Fruit fly (Drosophila melanogaster) whole organism, pupa: ENCODE data around the gene LanA.

Experiments
- CG10348 ChIP-seq: fragments of 200-800 bp; sonication (Bioruptor generic); IDR thresholded peaks from 2 replicates; pipeline ENCODE4 v1.3.6; 2022; ENCODE audit warnings: missing biosample characterization, missing genetic modification characterization
- CG12605 ChIP-seq: fragments of 200-800 bp; sonication (Bioruptor generic); IDR thresholded peaks from 2 replicates; pipeline ENCODE4 v1.3.6; 2022; ENCODE audit warnings: missing biosample characterization, missing genetic modification characterization
- CG13204 ChIP-seq: fragments of 200-800 bp; sonication (Bioruptor generic); optimal IDR thresholded peaks from 2 replicates; lab custom pipeline; 2018; ENCODE audit warnings: missing biosample characterization, mild to moderate bottlenecking, missing genetic modification characterization, moderate library complexity
- CG14655 ChIP-seq: fragments of 200-800 bp; sonication (Bioruptor generic); optimal IDR thresholded peaks from 3 replicates; lab custom pipeline; 2017; ENCODE audit warnings: mild to moderate bottlenecking, missing biosample characterization, missing genetic modification reagents, missing genetic modification characterization
- CG15710 ChIP-seq: fragments of 200-800 bp; sonication (Bioruptor generic); optimal IDR thresholded peaks from 2 replicates; lab custom pipeline; 2018; ENCODE audit warnings: missing biosample characterization, mild to moderate bottlenecking, missing genetic modification characterization, moderate library complexity
- CG17806 ChIP-seq: fragments of 200-800 bp; sonication (Bioruptor generic); optimal IDR thresholded peaks from 2 replicates; lab custom pipeline; 2018; ENCODE audit warnings: missing biosample characterization, mild to moderate bottlenecking, missing genetic modification characterization, moderate library complexity
- CG32121 ChIP-seq: fragments of 200-800 bp; sonication (Bioruptor generic); IDR thresholded peaks from 2 replicates; pipeline ENCODE4 v1.3.6; 2022; ENCODE audit warnings: missing biosample characterization, missing genetic modification characterization
- CG34367 ChIP-seq: fragments of 200-800 bp; sonication (Bioruptor generic); optimal IDR thresholded peaks from 2 replicates; lab custom pipeline; 2018; ENCODE audit warnings: missing biosample characterization, mild to moderate bottlenecking, missing genetic modification characterization
- CG4496 ChIP-seq: fragments of 200-800 bp; sonication (Bioruptor generic); IDR thresholded peaks from 3 replicates; pipeline ENCODE4 v1.3.6; 2022; ENCODE audit warnings: missing biosample characterization, missing genetic modification characterization
- CG8159 ChIP-seq: fragments of 200-800 bp; sonication (Bioruptor generic); optimal IDR thresholded peaks from 3 replicates; lab custom pipeline; 2018; ENCODE audit warnings: missing biosample characterization, mild to moderate bottlenecking, missing genetic modification characterization, moderate library complexity
- CG8301 ChIP-seq: fragments of 200-800 bp; sonication (Bioruptor generic); optimal IDR thresholded peaks from 2 replicates; lab custom pipeline; 2018; ENCODE audit warnings: missing biosample characterization, mild to moderate bottlenecking, missing genetic modification characterization
- CG9948 ChIP-seq: fragments of 200-800 bp; sonication (Bioruptor generic); optimal IDR thresholded peaks from 2 replicates; lab custom pipeline; 2018; ENCODE audit warnings: missing biosample characterization, mild to moderate bottlenecking, missing genetic modification characterization, moderate library complexity
- D1 ChIP-seq: fragments of 200-800 bp; sonication (Bioruptor generic); optimal IDR thresholded peaks from 2 replicates; lab custom pipeline; 2018; ENCODE audit warnings: missing biosample characterization, mild to moderate bottlenecking, missing genetic modification characterization, moderate library complexity
- EcR ChIP-seq: fragments of 200-800 bp; sonication (Bioruptor generic); optimal IDR thresholded peaks from 3 replicates; lab custom pipeline; 2019; ENCODE audit warnings: missing biosample characterization, missing genetic modification characterization, mild to moderate bottlenecking, moderate library complexity, missing genetic modification reagents
- Ets98B ChIP-seq: fragments of 200-800 bp; sonication (Bioruptor generic); IDR thresholded peaks from 2 replicates; pipeline ENCODE4 v1.3.6; 2022; ENCODE audit warnings: missing biosample characterization, missing genetic modification characterization
- Pif1A ChIP-seq: fragments of 200-800 bp; sonication (Bioruptor generic); optimal IDR thresholded peaks from 3 replicates; lab custom pipeline; 2016; ENCODE audit warnings: missing biosample characterization, missing genetic modification characterization
- Pif1B ChIP-seq: fragments of 200-800 bp; sonication (Bioruptor generic); optimal IDR thresholded peaks from 3 replicates; lab custom pipeline; 2016; ENCODE audit warnings: missing biosample characterization, missing genetic modification characterization
- Snoo ChIP-seq: fragments of 200-800 bp; sonication (Bioruptor generic); optimal IDR thresholded peaks from 3 replicates; lab custom pipeline; 2017; ENCODE audit warnings: missing biosample characterization, mild to moderate bottlenecking, missing genetic modification characterization, inconsistent platforms
- fd96Ca ChIP-seq: fragments of 200-800 bp; sonication (Bioruptor generic); IDR thresholded peaks from 3 replicates; pipeline ENCODE4 v1.3.6; 2022; ENCODE audit warnings: missing biosample characterization, missing genetic modification characterization
- gl ChIP-seq: fragments of 200-800 bp; sonication (Bioruptor generic); optimal IDR thresholded peaks from 2 replicates; lab custom pipeline; 2018; ENCODE audit warnings: missing biosample characterization, mild to moderate bottlenecking, missing genetic modification characterization
- rn ChIP-seq: fragments of 200-800 bp; sonication (Bioruptor generic); IDR thresholded peaks from 2 replicates; pipeline ENCODE4 v1.3.6; 2022; ENCODE audit warnings: missing biosample characterization, missing genetic modification characterization

Gene LanA

DNA sequence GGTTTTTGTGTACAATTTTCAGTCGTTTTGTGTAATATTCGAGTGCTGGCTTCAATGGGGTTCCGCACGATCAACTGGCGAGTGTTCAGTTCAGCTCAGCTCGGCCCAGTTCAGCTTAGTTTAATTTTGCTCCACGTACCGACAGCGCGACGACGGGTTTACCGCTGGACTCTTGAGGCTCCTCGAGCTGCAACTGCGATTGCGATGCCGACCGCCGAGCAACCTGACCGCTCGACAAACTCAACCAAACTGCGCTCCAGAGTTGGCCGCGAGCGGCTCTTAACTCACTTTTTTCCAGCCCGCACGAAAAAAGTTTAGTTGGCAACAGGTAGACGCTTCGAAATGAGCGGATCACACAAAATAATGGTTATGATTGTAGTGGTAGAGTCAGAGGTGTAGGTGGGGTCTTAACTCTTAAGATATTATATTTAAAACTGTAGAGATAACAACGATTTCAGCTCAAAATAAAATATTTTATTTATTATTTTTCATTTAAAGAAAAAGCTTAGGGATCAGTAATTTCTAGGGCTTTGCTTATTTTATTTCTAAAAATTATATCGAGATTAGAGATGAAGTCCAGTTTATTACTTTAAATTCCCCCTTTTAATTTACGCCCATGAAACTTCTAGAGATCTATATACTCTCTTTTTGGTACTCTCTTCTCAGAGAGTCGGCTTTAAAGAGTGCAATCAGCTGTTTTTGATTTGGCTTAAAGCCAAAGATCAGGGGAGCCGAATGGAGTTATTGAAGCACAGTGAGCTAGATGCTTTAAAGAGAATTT lies 38.8 kb upstream of the LanA start, which contains the start of gene Best2:
Best2 (minus strand) TSS at position 258 of the 781 bp plus-strand sequence.
- peak; percentile 86 for TF ChIP-seq Ets98B (GFP tag; lab: Robert Waterston, UW)
- peak; percentile 71 for TF ChIP-seq CG13204 (GFP tag; lab: Kevin White, UChicago)
- TF ChIP-seq EcR, result peak; percentile 2
- TF ChIP-seq CG8159 (tag; lab: Kevin White, UChicago), result peak; percentile 94
- TF ChIP-seq fd96Ca (GFP tag; lab: Robert Waterston, UW), result peak; percentile 47; the same call in 2 of the 3 replicates
- TF ChIP-seq Pif1B, result peak; percentile 86
- peak; percentile 79 for TF ChIP-seq CG10348
- TF ChIP-seq CG12605 (GFP tag; lab: Robert Waterston, UW), result peak; percentile 84
- TF ChIP-seq CG32121 (GFP tag; lab: Robert Waterston, UW), result peak; percentile 95
- TF ChIP-seq CG17806 (tag; lab: Kevin White, UChicago), result peak; percentile 87
- TF ChIP-seq D1 (tag; lab: Kevin White, UChicago), result peak; percentile 75
- peak; percentile 90 for TF ChIP-seq Pif1A
- TF ChIP-seq rn (GFP tag; lab: Robert Waterston, UW), result peak; percentile 90
- peak; percentile 86 for TF ChIP-seq CG8301 (tag; lab: Kevin White, UChicago)
- peak; percentile 81 for TF ChIP-seq CG34367
- TF ChIP-seq CG15710, result peak; percentile 92
- peak; percentile 92 for TF ChIP-seq CG14655 (GFP tag; lab: Kevin White, UChicago)
- TF ChIP-seq CG9948 (tag; lab: Kevin White, UChicago), result peak; percentile 90
- TF ChIP-seq gl (tag; lab: Kevin White, UChicago), result peak; percentile 63
- TF ChIP-seq CG4496, result peak; percentile 92
- peak; percentile 93 for TF ChIP-seq Snoo (tag; lab: Kevin White, UChicago)

dm6 chr3L:6254427-6255105 lies 36.7 kb upstream of the LanA start:
- no peak for TF ChIP-seq CG9948 (tag; lab: Kevin White, UChicago)
- TF ChIP-seq CG8301 (tag; lab: Kevin White, UChicago), result peak; percentile 7
- TF ChIP-seq CG17806 (tag; lab: Kevin White, UChicago), result no peak
- TF ChIP-seq, all 21 proteins: peak for 1

DNA sequence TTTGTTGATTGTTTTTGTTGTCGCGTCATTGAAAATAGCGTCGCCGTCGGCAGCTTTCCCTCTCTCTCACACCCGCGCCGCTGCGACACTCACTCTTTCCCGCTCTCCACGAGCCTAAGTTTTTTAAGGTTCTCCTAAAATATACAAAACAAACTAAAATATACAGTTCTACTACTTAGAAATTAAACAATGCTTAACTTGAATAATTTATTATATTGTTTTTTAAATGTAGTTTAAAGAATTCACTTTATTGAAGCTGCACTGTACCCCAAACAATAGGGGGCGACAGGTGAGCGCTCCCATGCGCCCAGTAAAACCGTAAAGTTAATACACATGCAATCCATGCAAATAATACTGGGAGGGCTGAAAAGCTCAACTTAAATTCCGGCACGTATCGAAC lies 35.9 kb upstream of the LanA start:
- TF ChIP-seq CG9948 (tag; lab: Kevin White, UChicago) (no peak), Snoo (tag; lab: Kevin White, UChicago) (no peak), Ets98B (GFP tag; lab: Robert Waterston, UW) (no peak), CG8301 (tag; lab: Kevin White, UChicago) (no peak), CG17806 (tag; lab: Kevin White, UChicago) (no peak), Pif1A (no peak)

DNA sequence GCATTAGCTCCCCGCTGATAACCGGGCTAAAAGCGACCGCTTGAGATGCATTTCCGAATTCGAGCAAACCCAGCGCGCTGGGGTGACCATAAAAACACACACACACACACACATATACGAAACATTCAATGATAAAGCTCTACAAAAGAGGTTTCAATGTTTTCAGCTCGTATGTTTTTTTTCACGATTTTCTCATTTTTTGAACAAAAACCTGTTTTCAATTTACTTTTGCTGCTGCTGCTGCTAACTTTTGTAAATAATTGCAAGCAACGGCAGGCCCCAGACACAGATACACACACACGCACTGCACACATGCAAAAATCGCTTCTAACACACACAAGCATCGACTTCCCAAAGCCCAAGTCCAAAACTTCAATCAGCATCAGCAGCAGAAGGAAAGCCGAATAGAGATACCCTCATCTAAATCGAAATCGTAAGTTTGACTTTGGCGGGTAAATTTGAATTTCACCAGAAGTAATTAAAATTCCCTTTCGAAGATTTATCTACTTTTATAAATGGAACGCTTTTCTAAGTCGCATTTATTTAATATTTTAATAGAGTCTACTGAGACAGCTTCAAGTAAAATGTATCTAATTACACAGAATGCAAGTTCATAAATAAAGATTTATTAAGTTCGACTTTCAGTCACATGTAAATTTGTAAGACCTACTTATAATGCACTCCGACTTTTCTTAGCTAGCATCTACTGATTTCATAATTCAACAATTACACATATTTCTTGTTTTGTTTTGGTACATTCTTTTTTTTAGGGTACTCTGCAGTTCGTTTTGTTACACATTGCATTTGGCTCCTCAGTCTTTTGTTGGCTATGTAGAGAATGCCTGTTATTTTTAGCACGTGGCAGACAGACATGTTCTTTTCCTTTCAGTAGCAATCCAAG lies 31.6 kb upstream of the LanA start:
- TF ChIP-seq Ets98B (GFP tag; lab: Robert Waterston, UW) (peak; percentile 68), CG10348 (no peak), Pif1A (peak; percentile 4), CG8159 (tag; lab: Kevin White, UChicago) (no peak), CG14655 (GFP tag; lab: Kevin White, UChicago) (peak; percentile 39), CG12605 (GFP tag; lab: Robert Waterston, UW) (peak; percentile 71), CG32121 (GFP tag; lab: Robert Waterston, UW) (peak; percentile 56; the same call in 1 of the 2 replicates), CG17806 (tag; lab: Kevin White, UChicago) (no peak), CG13204 (GFP tag; lab: Kevin White, UChicago) (peak; percentile 37), CG4496 (peak; percentile 58; the same call in 2 of the 3 replicates), CG9948 (tag; lab: Kevin White, UChicago) (peak; percentile 2), fd96Ca (GFP tag; lab: Robert Waterston, UW) (peak; percentile 63; the same call in 2 of the 3 replicates)

- TF ChIP-seq rn (GFP tag; lab: Robert Waterston, UW), result no peak
- no peak for TF ChIP-seq CG9948 (tag; lab: Kevin White, UChicago)
- TF ChIP-seq CG13204 (GFP tag; lab: Kevin White, UChicago), result no peak
- TF ChIP-seq CG14655 (GFP tag; lab: Kevin White, UChicago), result no peak
- TF ChIP-seq CG32121 (GFP tag; lab: Robert Waterston, UW), result no peak
- TF ChIP-seq CG17806 (tag; lab: Kevin White, UChicago), result no peak
- no peak for TF ChIP-seq CG12605 (GFP tag; lab: Robert Waterston, UW)
- TF ChIP-seq CG8159 (tag; lab: Kevin White, UChicago), result no peak
- no peak for TF ChIP-seq fd96Ca (GFP tag; lab: Robert Waterston, UW)
- TF ChIP-seq Pif1B, result no peak
- no peak for TF ChIP-seq D1 (tag; lab: Kevin White, UChicago)
- TF ChIP-seq Snoo (tag; lab: Kevin White, UChicago), result no peak
- no peak for TF ChIP-seq CG15710
- TF ChIP-seq gl (tag; lab: Kevin White, UChicago), result no peak
Observed at dm6 chr3L:6245646-6246045, 27.8 kb upstream of the LanA start, which contains the start of gene Mdr65. Gene Mdr65 (minus strand): TSS chr3L:6245746.
